Fruit fly (Drosophila melanogaster): ENCODE measurements around the gene Six4.

The Six4 gene

DNA sequence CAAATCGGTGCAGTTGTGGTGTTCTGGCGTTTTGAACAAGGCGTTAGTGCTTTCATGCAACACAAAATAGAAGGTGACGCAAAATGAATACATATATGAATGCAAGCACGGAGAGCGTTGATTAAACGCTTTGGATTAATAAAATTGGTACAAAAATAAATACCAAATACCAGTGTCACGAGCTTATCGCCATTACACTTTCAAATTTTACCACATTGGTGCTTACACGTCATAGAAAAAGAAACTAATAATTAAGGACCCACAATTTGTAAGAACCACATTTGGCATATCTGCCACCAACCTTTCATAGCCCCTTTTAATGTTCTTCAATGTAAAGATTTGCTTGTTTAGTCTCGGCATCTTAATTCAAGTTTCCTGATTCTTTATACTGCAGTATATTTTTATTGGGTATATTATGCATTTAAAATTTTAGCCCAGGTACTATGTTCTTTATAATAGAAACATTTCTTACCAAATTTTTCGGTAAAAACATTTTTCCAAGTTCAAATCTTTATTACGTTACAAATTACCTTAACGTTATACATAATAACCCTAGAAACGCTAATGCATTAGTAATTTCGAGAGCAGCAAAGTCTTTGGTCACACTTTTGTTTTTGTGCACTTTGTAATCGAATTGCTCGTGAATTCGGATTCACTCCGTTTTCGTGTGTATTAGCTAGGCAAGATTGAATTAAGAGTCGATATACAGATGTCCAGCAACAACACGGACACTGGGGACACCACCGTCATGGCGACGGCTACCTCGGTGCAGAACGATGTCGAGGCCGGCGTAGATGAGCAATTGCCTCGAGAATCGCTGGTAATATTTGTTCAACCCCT lies 14.1 kb downstream of the Six4 start, which contains the start of the genes Pex16 and Pex14 (continued):
- no peak for TF ChIP-seq salm (tag; optimal IDR thresholded peaks at IDR 0.05)
- TF ChIP-seq Lim3 (GFP tag; IDR thresholded peaks at IDR 0.05): no peak
- no peak for TF ChIP-seq Sox102F (GFP tag; optimal IDR thresholded peaks at IDR 0.05)
- peak; percentile 58 for TF ChIP-seq fd96Cb (tag; optimal IDR thresholded peaks at IDR 0.05)
- TF ChIP-seq Trl (optimal IDR thresholded peaks at IDR 0.05): no peak
- TF ChIP-seq Trl (GFP tag; optimal IDR thresholded peaks at IDR 0.05): peak; percentile 78
- TF ChIP-seq CG10654 (GFP tag; optimal IDR thresholded peaks at IDR 0.05): peak; percentile 37
- peak; percentile 82 for TF ChIP-seq Chrac-16 (GFP tag; optimal IDR thresholded peaks at IDR 0.05)
- TF ChIP-seq Lhr (GFP tag; optimal IDR thresholded peaks at IDR 0.05): peak; percentile 28
- peak in 1 of 3 experiments; percentile 72 for TF ChIP-seq lola (GFP tag; optimal IDR thresholded peaks at IDR 0.05)
- peak; percentile 69 for TF ChIP-seq nmo (GFP tag; optimal IDR thresholded peaks at IDR 0.05)
- TF ChIP-seq stwl (tag; optimal IDR thresholded peaks at IDR 0.05): peak; percentile 30
- no peak for TF ChIP-seq CG14965 (GFP tag; optimal IDR thresholded peaks at IDR 0.05; ENCODE audit: borderline replicate concordance)
- peak; percentile 71 for TF ChIP-seq CG16815 (GFP tag; optimal IDR thresholded peaks at IDR 0.05)
- no peak for TF ChIP-seq dati (GFP tag; IDR thresholded peaks at IDR 0.05)
- no peak for TF ChIP-seq dmrt99B (tag; optimal IDR thresholded peaks at IDR 0.05)
- peak; percentile 55; the same call in 1 of the 3 replicates for TF ChIP-seq Optix (GFP tag; IDR thresholded peaks at IDR 0.05)
- TF ChIP-seq sim (GFP tag; IDR thresholded peaks at IDR 0.05): no peak
- peak; percentile 47 for TF ChIP-seq CG9797 (GFP tag; optimal IDR thresholded peaks at IDR 0.05)
- TF ChIP-seq CG2116 (GFP tag; optimal IDR thresholded peaks at IDR 0.05): peak; percentile 47
- peak; percentile 69 for TF ChIP-seq jumu (GFP tag; optimal IDR thresholded peaks at IDR 0.05)
- TF ChIP-seq BEAF-32 (GFP tag; optimal IDR thresholded peaks at IDR 0.05): peak; percentile 37
- no peak for TF ChIP-seq Hmr (GFP tag; optimal IDR thresholded peaks at IDR 0.05)
- TF ChIP-seq CG5953 (GFP tag; IDR thresholded peaks at IDR 0.05): peak; percentile 62
- TF ChIP-seq CG3995 (GFP tag; optimal IDR thresholded peaks at IDR 0.05): peak; percentile 42
- TF ChIP-seq fd102C (GFP tag; optimal IDR thresholded peaks at IDR 0.05): no peak
- TF ChIP-seq Camta (GFP tag; optimal IDR thresholded peaks at IDR 0.05): peak; percentile 72
- peak; percentile 71 for TF ChIP-seq esg (GFP tag; conservative IDR thresholded peaks at IDR 0.05)
- TF ChIP-seq Awh (GFP tag; IDR thresholded peaks at IDR 0.05): peak; percentile 26; the same call in 1 of the 2 replicates
- peak; percentile 56 for TF ChIP-seq CG12659 (GFP tag; optimal IDR thresholded peaks at IDR 0.05)
- no peak for TF ChIP-seq amos (GFP tag; IDR thresholded peaks at IDR 0.05; ENCODE audit: partially characterized antibody)
- TF ChIP-seq al (GFP tag; IDR thresholded peaks at IDR 0.05): peak; percentile 40; the same call in 1 of the 2 replicates
- peak; percentile 35 for TF ChIP-seq en (GFP tag; optimal IDR thresholded peaks at IDR 0.05)
- TF ChIP-seq pros (GFP tag; optimal IDR thresholded peaks at IDR 0.05): no peak
- TF ChIP-seq sens-2 (GFP tag; IDR thresholded peaks at IDR 0.05): no peak
- TF ChIP-seq CG5180 (GFP tag; optimal IDR thresholded peaks at IDR 0.05): no peak
- TF ChIP-seq Kr (GFP tag; optimal IDR thresholded peaks at IDR 0.05): no peak
- TF ChIP-seq CkIIα-i1 (GFP tag; IDR thresholded peaks at IDR 0.05): no peak
- TF ChIP-seq CoRest (tag; optimal IDR thresholded peaks at IDR 0.05): peak; percentile 79
- peak; percentile 47 for TF ChIP-seq Nf-YC (tag; optimal IDR thresholded peaks at IDR 0.05)
- TF ChIP-seq CG9215 (GFP tag; IDR thresholded peaks at IDR 0.05): peak; percentile 82
- peak; percentile 68 to 82 for TF ChIP-seq Pdp1 (GFP tag; optimal IDR thresholded peaks at IDR 0.05)
- TF ChIP-seq ab (GFP tag; optimal IDR thresholded peaks at IDR 0.05): peak; percentile 56
- peak; percentile 27 for TF ChIP-seq gcm2 (GFP tag; optimal IDR thresholded peaks at IDR 0.05)
- no peak for TF ChIP-seq CG15601 (tag; optimal IDR thresholded peaks at IDR 0.05)
- peak; percentile 77 for TF ChIP-seq CG9876 (GFP tag; optimal IDR thresholded peaks at IDR 0.05)
- TF ChIP-seq unpg (GFP tag; optimal IDR thresholded peaks at IDR 0.05): peak; percentile 62
- no peak for TF ChIP-seq CG15073 (GFP tag; optimal IDR thresholded peaks at IDR 0.05)

Measured in whole organism, embryonic.